Worm (Caenorhabditis elegans): ENCODE data around the gene unc-24.

The unc-24 gene

ce11 chrIV:7982024-7982576 lies 2.4 kb downstream of the unc-24 start, which contains the start of gene arf-5 (continued):
- TF ChIP-seq nhr-129 (tag; optimal IDR thresholded peaks at IDR 0.05) = peak; percentile 42
- TF ChIP-seq lin-11 (tag; optimal IDR thresholded peaks at IDR 0.05) = peak; percentile 9
- no peak for TF ChIP-seq ceh-16 (tag; optimal IDR thresholded peaks at IDR 0.05)
- peak; percentile 48 for TF ChIP-seq C34F6.9 (tag; optimal IDR thresholded peaks at IDR 0.05)
- TF ChIP-seq nhr-21 (tag; optimal IDR thresholded peaks at IDR 0.05) = no peak

- no peak for TF ChIP-seq nhr-25 (tag; optimal IDR thresholded peaks at IDR 0.05)
- no peak for TF ChIP-seq gmeb-1 (tag; optimal IDR thresholded peaks at IDR 0.05)
- no peak for TF ChIP-seq unc-55 (GFP tag; optimal IDR thresholded peaks at IDR 0.05)
- TF ChIP-seq lin-13 (GFP tag; optimal IDR thresholded peaks at IDR 0.05) = no peak
- no peak for TF ChIP-seq egl-27 (tag; optimal IDR thresholded peaks at IDR 0.05)
- TF ChIP-seq unc-62 (GFP tag; optimal IDR thresholded peaks at IDR 0.05) = no peak
- peak; percentile 4 for TF ChIP-seq sma-9 (GFP tag; optimal IDR thresholded peaks at IDR 0.05)
- no peak for TF ChIP-seq sma-9 (tag; optimal IDR thresholded peaks at IDR 0.05)
- TF ChIP-seq blmp-1 (tag; optimal IDR thresholded peaks at IDR 0.05; ENCODE audit: insufficient read depth) = no peak
- TF ChIP-seq nhr-6 (tag; optimal IDR thresholded peaks at IDR 0.05) = no peak
- TF ChIP-seq lsy-2 (tag; optimal IDR thresholded peaks at IDR 0.05) = no peak
- no peak for TF ChIP-seq skn-1 (tag; optimal IDR thresholded peaks at IDR 0.05)
- TF ChIP-seq nhr-237 (tag; optimal IDR thresholded peaks at IDR 0.05) = no peak
- TF ChIP-seq nhr-129 (tag; optimal IDR thresholded peaks at IDR 0.05) = no peak
- TF ChIP-seq C34F6.9 (tag; optimal IDR thresholded peaks at IDR 0.05) = no peak
- peak; percentile 4 for TF ChIP-seq elt-1 (tag; optimal IDR thresholded peaks at IDR 0.05)
- TF ChIP-seq Y55F3AM.14 (GFP tag; optimal IDR thresholded peaks at IDR 0.05) = no peak
Measured at ce11 chrIV:7983021-7983420, 3.4 kb downstream of the unc-24 start.

ce11 chrIV:7983728-7984346 lies 4.2 kb downstream of the unc-24 start:
- TF ChIP-seq nhr-25 (tag; optimal IDR thresholded peaks at IDR 0.05) (peak; percentile 8), gmeb-1 (tag; optimal IDR thresholded peaks at IDR 0.05) (no peak), nhr-129 (tag; optimal IDR thresholded peaks at IDR 0.05) (peak; percentile 19), nhr-237 (tag; optimal IDR thresholded peaks at IDR 0.05) (no peak), nhr-77 (tag; optimal IDR thresholded peaks at IDR 0.05) (no peak), zag-1 (tag; optimal IDR thresholded peaks at IDR 0.05) (no peak), aly-2 (tag; optimal IDR thresholded peaks at IDR 0.05) (no peak)

ce11 chrIV:7985737-7986136 lies 6.1 kb downstream of the unc-24 start:
- TF ChIP-seq skn-1 (tag; optimal IDR thresholded peaks at IDR 0.05) = no peak
- peak; percentile 14 for TF ChIP-seq blmp-1 (tag; optimal IDR thresholded peaks at IDR 0.05; ENCODE audit: insufficient read depth)
- no peak for TF ChIP-seq elt-1 (tag; optimal IDR thresholded peaks at IDR 0.05)
- TF ChIP-seq nhr-77 (tag; optimal IDR thresholded peaks at IDR 0.05) = no peak
- TF ChIP-seq crh-2 (tag; optimal IDR thresholded peaks at IDR 0.05) = no peak
- peak; percentile 57 for TF ChIP-seq nhr-25 (tag; optimal IDR thresholded peaks at IDR 0.05)
- TF ChIP-seq elt-3 (tag; optimal IDR thresholded peaks at IDR 0.05) = no peak
- TF ChIP-seq nhr-129 (tag; optimal IDR thresholded peaks at IDR 0.05) = no peak
- no peak for TF ChIP-seq alr-1 (tag; optimal IDR thresholded peaks at IDR 0.05)
- TF ChIP-seq nhr-12 (tag; optimal IDR thresholded peaks at IDR 0.05) = no peak
- no peak for TF ChIP-seq lin-39 (tag; optimal IDR thresholded peaks at IDR 0.05)
- no peak for TF ChIP-seq lin-13 (GFP tag; optimal IDR thresholded peaks at IDR 0.05)
- TF ChIP-seq snpc-4 (tag; optimal IDR thresholded peaks at IDR 0.05) = no peak
- no peak for TF ChIP-seq lsy-2 (tag; optimal IDR thresholded peaks at IDR 0.05)
- peak; percentile 42 for TF ChIP-seq nhr-21 (tag; optimal IDR thresholded peaks at IDR 0.05)
- peak; percentile 68 for TF ChIP-seq fos-1 (tag; optimal IDR thresholded peaks at IDR 0.05)
- no peak for TF ChIP-seq lin-11 (tag; optimal IDR thresholded peaks at IDR 0.05)
- no peak for TF ChIP-seq mdl-1 (tag; optimal IDR thresholded peaks at IDR 0.05)
- no peak for TF ChIP-seq ama-1 (optimal IDR thresholded peaks at IDR 0.05)
- no peak for TF ChIP-seq sem-4 (tag; optimal IDR thresholded peaks at IDR 0.05)
- TF ChIP-seq C34F6.9 (tag; optimal IDR thresholded peaks at IDR 0.05) = no peak
- no peak for TF ChIP-seq ceh-16 (tag; optimal IDR thresholded peaks at IDR 0.05)
- no peak for TF ChIP-seq ztf-11 (tag; optimal IDR thresholded peaks at IDR 0.05)
- no peak for TF ChIP-seq unc-55 (GFP tag; optimal IDR thresholded peaks at IDR 0.05)
- TF ChIP-seq ztf-1 (GFP tag; conservative IDR thresholded peaks at IDR 0.05) = no peak
- no peak for TF ChIP-seq peb-1 (tag; optimal IDR thresholded peaks at IDR 0.05)
- no peak for TF ChIP-seq aly-2 (tag; optimal IDR thresholded peaks at IDR 0.05)
- no peak for TF ChIP-seq Y55F3AM.14 (GFP tag; optimal IDR thresholded peaks at IDR 0.05)

Data from whole organism, L2 larva.